Fruit fly (Drosophila melanogaster) S2 (cell line): ENCODE results near the gene lawc.

Source experiments
- CG8478 ChIP-seq: fragments of >200 bp; optimal IDR thresholded peaks from 2 replicates; lab custom pipeline; 2018
- CTCF ChIP-seq, 2 experiments: fragments of >200 bp; optimal IDR thresholded peaks; 2 replicates each; lab custom pipeline; 2018

- TF ChIP-seq CG8478 (lab: Kevin White, UChicago) (no peak), CTCF (optimal IDR thresholded peaks at IDR 0.05; lab: Kevin White, UChicago) (no peak)
Measured at dm6 chrX:8399019-8399623, 12.3 kb downstream of the lawc start.
